Worm (Caenorhabditis elegans) whole organism, L2 larva: ENCODE results near the gene T14G8.4.

ENCODE experiments used
- C34F6.9 ChIP-seq: fragments of 150-350 bp; optimal IDR thresholded peaks from 2 replicates; lab custom pipeline; 2014; ENCODE audit warnings: missing biosample characterization, missing genetic modification characterization
- F13H6.1 ChIP-seq: sonication (generic microtip); optimal IDR thresholded peaks from 2 replicates; lab custom pipeline; 2016; ENCODE audit warnings: missing genetic modification characterization, missing compliant biosample characterization
- R02D3.7 ChIP-seq: fragments of 150-350 bp; optimal IDR thresholded peaks from 2 replicates; lab custom pipeline; 2014; ENCODE audit warnings: missing biosample characterization, missing genetic modification characterization
- Y55F3AM.14 ChIP-seq: fragments of 200-800 bp; sonication (Bioruptor generic); optimal IDR thresholded peaks from 2 replicates; lab custom pipeline; 2018; ENCODE audit warnings: mild to moderate bottlenecking, missing genetic modification characterization, missing compliant biosample characterization
- ZK546.5 ChIP-seq: sonication (generic microtip); optimal IDR thresholded peaks from 2 replicates; lab custom pipeline; 2017; ENCODE audit warnings: missing biosample characterization, missing genetic modification characterization
- aly-2 ChIP-seq: fragments of 150-350 bp; optimal IDR thresholded peaks from 2 replicates; lab custom pipeline; 2014; ENCODE audit warnings: missing biosample characterization, missing genetic modification characterization
- ama-1 ChIP-seq: fragments of 150-350 bp; optimal IDR thresholded peaks from 2 replicates; lab custom pipeline; 2018; ENCODE audit warnings: inconsistent platforms
- blmp-1 ChIP-seq: sonication (generic microtip); optimal IDR thresholded peaks from 2 replicates; lab custom pipeline; 2017; ENCODE audit warnings: missing genetic modification characterization, mild to moderate bottlenecking, missing compliant biosample characterization, antibody characterized with exemption, moderate library complexity; ENCODE audit not compliant: insufficient read depth
- ceh-16 ChIP-seq: fragments of 150-350 bp; optimal IDR thresholded peaks from 2 replicates; lab custom pipeline; 2014; ENCODE audit warnings: missing biosample characterization, missing genetic modification characterization
- ceh-82 ChIP-seq: fragments of 150-350 bp; optimal IDR thresholded peaks from 2 replicates; lab custom pipeline; 2014; ENCODE audit warnings: missing biosample characterization, missing genetic modification characterization
- crh-2 ChIP-seq: sonication (generic microtip); optimal IDR thresholded peaks from 2 replicates; lab custom pipeline; 2017; ENCODE audit warnings: missing biosample characterization, missing genetic modification characterization
- dmd-4 ChIP-seq: sonication (generic microtip); optimal IDR thresholded peaks from 2 replicates; lab custom pipeline; 2017; ENCODE audit warnings: missing biosample characterization, missing genetic modification characterization
- egl-27 ChIP-seq: sonication (generic microtip); optimal IDR thresholded peaks from 3 replicates; lab custom pipeline; 2017; ENCODE audit warnings: missing biosample characterization, missing genetic modification reagents, missing genetic modification characterization
- elt-1 ChIP-seq: fragments of 150-350 bp; optimal IDR thresholded peaks from 2 replicates; lab custom pipeline; 2014; ENCODE audit warnings: missing biosample characterization, missing genetic modification characterization
- elt-3 ChIP-seq: sonication (generic microtip); optimal IDR thresholded peaks from 2 replicates; lab custom pipeline; 2017; ENCODE audit warnings: missing biosample characterization, missing genetic modification characterization
- fos-1 ChIP-seq: fragments of 150-350 bp; optimal IDR thresholded peaks from 2 replicates; lab custom pipeline; 2014; ENCODE audit warnings: missing biosample characterization, missing genetic modification characterization
- gmeb-1 ChIP-seq: fragments of 150-350 bp; optimal IDR thresholded peaks from 2 replicates; lab custom pipeline; 2014; ENCODE audit warnings: missing biosample characterization, missing genetic modification characterization
- lin-11 ChIP-seq: fragments of 150-350 bp; sonication (generic microtip); optimal IDR thresholded peaks from 2 replicates; lab custom pipeline; 2014; ENCODE audit warnings: missing biosample characterization, missing genetic modification characterization, inconsistent platforms, mixed read lengths
- lin-13 ChIP-seq: fragments of 150-350 bp; optimal IDR thresholded peaks from 2 replicates; lab custom pipeline; 2014; ENCODE audit warnings: missing biosample characterization, missing genetic modification reagents, missing genetic modification characterization
- lin-39 ChIP-seq: fragments of 150-350 bp; optimal IDR thresholded peaks from 2 replicates; lab custom pipeline; 2014; ENCODE audit warnings: missing biosample characterization, missing genetic modification reagents, missing genetic modification characterization
- lsy-2 ChIP-seq, 2 experiments: fragments of 150-350 bp in 1 of 2; sonication (generic microtip) in 1 of 2; optimal IDR thresholded peaks; 2 replicates each; lab custom pipeline; 2014 to 2017; ENCODE audit warnings: missing biosample characterization in 2 of 2, missing genetic modification characterization in 2 of 2
- mab-5 ChIP-seq: fragments of 150-350 bp; optimal IDR thresholded peaks from 2 replicates; lab custom pipeline; 2014; ENCODE audit warnings: missing biosample characterization, missing genetic modification characterization
- mbf-1 ChIP-seq: sonication (generic microtip); optimal IDR thresholded peaks from 2 replicates; lab custom pipeline; 2017; ENCODE audit warnings: missing biosample characterization, missing genetic modification characterization
- nhr-10 ChIP-seq: sonication (generic microtip); optimal IDR thresholded peaks from 2 replicates; lab custom pipeline; 2017; ENCODE audit warnings: missing biosample characterization, missing genetic modification characterization
- nhr-11 ChIP-seq: fragments of 150-350 bp; optimal IDR thresholded peaks from 2 replicates; lab custom pipeline; 2014; ENCODE audit warnings: missing biosample characterization, missing genetic modification characterization
- nhr-129 ChIP-seq: fragments of 150-350 bp; optimal IDR thresholded peaks from 2 replicates; lab custom pipeline; 2014; ENCODE audit warnings: missing biosample characterization, missing genetic modification characterization
- nhr-21 ChIP-seq: fragments of 150-350 bp; optimal IDR thresholded peaks from 2 replicates; lab custom pipeline; 2014; ENCODE audit warnings: missing biosample characterization, missing genetic modification characterization
- nhr-23 ChIP-seq: fragments of 150-350 bp; optimal IDR thresholded peaks from 2 replicates; lab custom pipeline; 2014; ENCODE audit warnings: missing biosample characterization, missing genetic modification reagents, missing genetic modification characterization
- nhr-25 ChIP-seq: fragments of 150-350 bp; sonication (generic microtip); optimal IDR thresholded peaks from 3 replicates; lab custom pipeline; 2014; ENCODE audit warnings: missing biosample characterization, missing genetic modification characterization
- nhr-6 ChIP-seq: fragments of 150-350 bp; optimal IDR thresholded peaks from 2 replicates; lab custom pipeline; 2014; ENCODE audit warnings: missing biosample characterization, missing genetic modification characterization
- nhr-77 ChIP-seq: fragments of 150-350 bp; optimal IDR thresholded peaks from 2 replicates; lab custom pipeline; 2014; ENCODE audit warnings: missing biosample characterization, missing genetic modification characterization
- peb-1 ChIP-seq: fragments of 150-350 bp; optimal IDR thresholded peaks from 2 replicates; lab custom pipeline; 2014; ENCODE audit warnings: missing biosample characterization, missing genetic modification characterization
- sem-4 ChIP-seq: fragments of 150-350 bp; optimal IDR thresholded peaks from 2 replicates; lab custom pipeline; 2014; ENCODE audit warnings: missing biosample characterization, missing genetic modification reagents, missing genetic modification characterization
- skn-1 ChIP-seq: sonication (generic microtip); optimal IDR thresholded peaks from 2 replicates; lab custom pipeline; 2017; ENCODE audit warnings: missing biosample characterization, missing genetic modification characterization
- sma-3 ChIP-seq: sonication (generic microtip); optimal IDR thresholded peaks from 2 replicates; lab custom pipeline; 2016; ENCODE audit warnings: missing genetic modification reagents, missing genetic modification characterization, missing compliant biosample characterization
- sma-9 ChIP-seq, 2 experiments: fragments of 150-350 bp in 1 of 2; sonication (generic microtip) in 1 of 2; optimal IDR thresholded peaks; 2 replicates each; lab custom pipeline; 2014 to 2016; ENCODE audit warnings: missing genetic modification characterization in 2 of 2, mild to moderate bottlenecking in 1 of 2, missing biosample characterization in 1 of 2, missing compliant biosample characterization in 1 of 2, missing genetic modification reagents in 1 of 2, moderate library complexity in 1 of 2
- snpc-4 ChIP-seq: fragments of 150-350 bp; optimal IDR thresholded peaks from 2 replicates; lab custom pipeline; 2014; ENCODE audit warnings: missing biosample characterization, missing genetic modification characterization
- unc-55 ChIP-seq: fragments of 150-350 bp; sonication (generic microtip); optimal IDR thresholded peaks from 3 replicates; lab custom pipeline; 2014; ENCODE audit warnings: missing biosample characterization, missing genetic modification reagents, missing genetic modification characterization
- unc-62 ChIP-seq: fragments of 150-350 bp; optimal IDR thresholded peaks from 2 replicates; lab custom pipeline; 2014; ENCODE audit warnings: missing biosample characterization, missing genetic modification reagents, missing genetic modification characterization
- zag-1 ChIP-seq: fragments of 150-350 bp; optimal IDR thresholded peaks from 2 replicates; lab custom pipeline; 2014; ENCODE audit warnings: missing biosample characterization, missing genetic modification characterization
- ztf-1 ChIP-seq: fragments of 200-800 bp; sonication (Bioruptor generic); conservative IDR thresholded peaks from 2 replicates; pipeline ENCODE4 v1.3.6; 2022; ENCODE audit warnings: missing genetic modification characterization, missing compliant biosample characterization
- ztf-11 ChIP-seq: sonication (generic microtip); optimal IDR thresholded peaks from 2 replicates; lab custom pipeline; 2017; ENCODE audit warnings: missing biosample characterization, missing genetic modification characterization
- ztf-4 ChIP-seq: fragments of 150-350 bp; optimal IDR thresholded peaks from 2 replicates; lab custom pipeline; 2014; ENCODE audit warnings: missing biosample characterization, missing genetic modification characterization

Gene T14G8.4

ce11 chrX:12902057-12902652 is 38.5 kb upstream of the T14G8.4 start:
- TF ChIP-seq unc-55 (GFP tag; lab: Kevin White, UChicago) (peak; percentile 34), lin-13 (GFP tag; lab: Kevin White, UChicago) (no peak), R02D3.7 (no peak), lin-11 (tag; lab: Kevin White, UChicago) (no peak), elt-1 (tag; lab: Kevin White, UChicago) (no peak), C34F6.9 (peak; percentile 10), nhr-6 (tag; lab: Kevin White, UChicago) (no peak)
- TF ChIP-seq, all 48 proteins: peak for 2

ce11 chrX:12899140-12899888 is 35.6 kb upstream of the T14G8.4 start:
- TF ChIP-seq sma-9 (GFP tag; optimal IDR thresholded peaks at IDR 0.05; lab: Kevin White, UChicago) (peak; percentile 47), sma-9 (tag; optimal IDR thresholded peaks at IDR 0.05; lab: Kevin White, UChicago) (no peak), nhr-129 (tag; lab: Kevin White, UChicago) (peak; percentile 68), lsy-2 (tag; optimal IDR thresholded peaks at IDR 0.05; lab: Kevin White, UChicago) (peak in 1 of 2 experiments; percentile 30), crh-2 (no peak), nhr-25 (tag; lab: Kevin White, UChicago) (peak; percentile 0), snpc-4 (tag; lab: Kevin White, UChicago) (no peak), C34F6.9 (peak; percentile 42), Y55F3AM.14 (GFP tag; lab: Kevin White, UChicago) (no peak), F13H6.1 (tag; lab: Kevin White, UChicago) (peak; percentile 12), gmeb-1 (no peak), unc-55 (GFP tag; lab: Kevin White, UChicago) (peak; percentile 76), nhr-21 (tag; lab: Kevin White, UChicago) (peak; percentile 32)

ce11 chrX:12889837-12890449 is 26.2 kb upstream of the T14G8.4 start:
- TF ChIP-seq crh-2 (peak; percentile 51), C34F6.9 (peak; percentile 71), zag-1 (peak; percentile 27), nhr-10 (tag; lab: Kevin White, UChicago) (no peak), nhr-129 (tag; lab: Kevin White, UChicago) (peak; percentile 95), lin-39 (tag; lab: Kevin White, UChicago) (no peak), fos-1 (tag; lab: Kevin White, UChicago) (peak; percentile 42), sma-3 (GFP tag; lab: Kevin White, UChicago) (peak; percentile 50), lsy-2 (tag; optimal IDR thresholded peaks at IDR 0.05; lab: Kevin White, UChicago) (peak; percentile 41 to 58), ztf-4 (tag; lab: Kevin White, UChicago) (no peak), peb-1 (tag; lab: Kevin White, UChicago) (no peak), lin-11 (tag; lab: Kevin White, UChicago) (peak; percentile 86), ceh-16 (peak; percentile 9), dmd-4 (tag; lab: Kevin White, UChicago) (no peak), unc-55 (GFP tag; lab: Kevin White, UChicago) (peak; percentile 84), Y55F3AM.14 (GFP tag; lab: Kevin White, UChicago) (peak; percentile 61), nhr-23 (tag; lab: Kevin White, UChicago) (no peak), elt-1 (tag; lab: Kevin White, UChicago) (no peak), ceh-82 (tag; lab: Kevin White, UChicago) (no peak), snpc-4 (tag; lab: Kevin White, UChicago) (no peak), elt-3 (no peak), nhr-25 (tag; lab: Kevin White, UChicago) (peak; percentile 24), aly-2 (tag; lab: Kevin White, UChicago) (no peak), gmeb-1 (peak; percentile 31), nhr-11 (tag; lab: Kevin White, UChicago) (no peak), blmp-1 (peak; percentile 24), egl-27 (tag; lab: Kevin White, UChicago) (peak; percentile 59), ztf-1 (GFP tag; lab: Robert Waterston, UW) (no peak), nhr-6 (tag; lab: Kevin White, UChicago) (no peak), sem-4 (tag; lab: Kevin White, UChicago) (peak; percentile 42), mbf-1 (tag; lab: Kevin White, UChicago) (no peak), unc-62 (GFP tag; lab: Kevin White, UChicago) (no peak), nhr-77 (tag; lab: Kevin White, UChicago) (no peak), nhr-21 (tag; lab: Kevin White, UChicago) (peak; percentile 81), R02D3.7 (no peak), ZK546.5 (tag; lab: Kevin White, UChicago) (no peak), mab-5 (tag; lab: Kevin White, UChicago) (no peak), skn-1 (no peak), ama-1 (no peak), lin-13 (GFP tag; lab: Kevin White, UChicago) (peak; percentile 41), ztf-11 (no peak), sma-9 (GFP tag; optimal IDR thresholded peaks at IDR 0.05; lab: Kevin White, UChicago) (peak; percentile 85), sma-9 (tag; optimal IDR thresholded peaks at IDR 0.05; lab: Kevin White, UChicago) (no peak)
